Fruit fly (Drosophila melanogaster): ENCODE results near the gene CG1394.

Gene CG1394

DNA sequence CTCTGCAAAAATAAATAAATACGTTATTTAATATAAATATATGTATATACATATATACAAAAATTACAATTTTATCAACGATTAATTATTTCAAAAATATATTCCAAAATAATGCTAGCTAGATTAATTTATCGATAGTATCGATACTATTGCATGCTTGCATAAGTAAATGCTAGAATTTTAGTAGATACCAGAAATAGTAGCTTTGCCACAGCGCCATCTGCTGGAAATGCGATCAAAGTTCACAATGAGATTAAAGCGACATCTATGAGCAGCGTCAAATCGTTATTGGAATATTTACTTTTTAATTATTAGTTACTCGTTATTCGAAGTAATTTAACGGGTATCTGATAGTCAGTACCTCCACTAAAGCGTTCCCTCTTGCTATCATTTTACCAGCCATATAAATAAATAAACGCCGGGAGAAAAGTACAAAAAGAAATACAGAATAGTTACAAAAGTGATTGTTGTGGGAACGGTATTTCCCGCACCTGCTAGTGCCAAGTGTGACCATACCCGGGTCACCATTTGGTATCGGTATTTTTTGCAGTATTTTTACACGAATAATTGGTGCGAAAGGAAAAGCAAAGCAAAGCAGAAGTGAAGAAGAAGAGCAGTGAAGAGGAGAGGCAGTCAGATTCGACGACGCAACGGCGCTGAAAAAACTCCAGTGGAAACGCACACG lies 16.5 kb downstream of the CG1394 start, which contains the start of the genes rtv and Dlic (continued):
- no peak for TF ChIP-seq Spps (tag; optimal IDR thresholded peaks at IDR 0.05)
- TF ChIP-seq klu (GFP tag; IDR thresholded peaks at IDR 0.05): no peak
- TF ChIP-seq CG15073 (GFP tag; optimal IDR thresholded peaks at IDR 0.05): no peak
- no peak for TF ChIP-seq chm (GFP tag; IDR thresholded peaks at IDR 0.05)
- no peak for TF ChIP-seq CG17328 (GFP tag; IDR thresholded peaks at IDR 0.05)
- TF ChIP-seq tup (GFP tag; optimal IDR thresholded peaks at IDR 0.05): no peak
- no peak for TF ChIP-seq ara (GFP tag; IDR thresholded peaks at IDR 0.05)
- peak; percentile 41 for TF ChIP-seq CG12391 (tag; optimal IDR thresholded peaks at IDR 0.05)
- TF ChIP-seq NFAT (GFP tag; IDR thresholded peaks at IDR 0.05): peak; percentile 43; the same call in 1 of the 2 replicates
- no peak for TF ChIP-seq gce (GFP tag; IDR thresholded peaks at IDR 0.05)
- no peak for TF ChIP-seq oc (tag; optimal IDR thresholded peaks at IDR 0.05)
- no peak for TF ChIP-seq cwo (GFP tag; optimal IDR thresholded peaks at IDR 0.05)
- TF ChIP-seq al (GFP tag; IDR thresholded peaks at IDR 0.05): no peak
- TF ChIP-seq CG1024 (GFP tag; IDR thresholded peaks at IDR 0.05): no peak
- no peak for TF ChIP-seq CG1832 (GFP tag; optimal IDR thresholded peaks at IDR 0.05)
- no peak for TF ChIP-seq ato (GFP tag; IDR thresholded peaks at IDR 0.05; ENCODE audit: partially characterized antibody)
- no peak for TF ChIP-seq org-1 (GFP tag; optimal IDR thresholded peaks at IDR 0.05)
- TF ChIP-seq Dfd (GFP tag; optimal IDR thresholded peaks at IDR 0.05): no peak
- TF ChIP-seq p53 (GFP tag; optimal IDR thresholded peaks at IDR 0.05): no peak
- no peak for TF ChIP-seq wek (GFP tag; optimal IDR thresholded peaks at IDR 0.05)
- TF ChIP-seq CG17829 (tag; optimal IDR thresholded peaks at IDR 0.05): peak; percentile 45
- peak; percentile 51 for TF ChIP-seq Ets97D (GFP tag; optimal IDR thresholded peaks at IDR 0.05)
- no peak for TF ChIP-seq CG2120 (GFP tag; optimal IDR thresholded peaks at IDR 0.05)
- TF ChIP-seq CG18262 (tag; optimal IDR thresholded peaks at IDR 0.05): peak; percentile 24
- TF ChIP-seq Ptx1 (GFP tag; IDR thresholded peaks at IDR 0.05): peak; percentile 37; the same call in 1 of the 2 replicates
- no peak for TF ChIP-seq CG10209 (GFP tag; optimal IDR thresholded peaks at IDR 0.05)
- TF ChIP-seq chn (GFP tag; optimal IDR thresholded peaks at IDR 0.05): peak; percentile 1
- peak; percentile 65; the same call in 2 of the 3 replicates for TF ChIP-seq CG34224 (GFP tag; IDR thresholded peaks at IDR 0.05; ENCODE audit: partially characterized antibody)
- peak; percentile 73; the same call in 2 of the 3 replicates for TF ChIP-seq CG11456 (GFP tag; IDR thresholded peaks at IDR 0.05)
- TF ChIP-seq CG11085 (GFP tag; IDR thresholded peaks at IDR 0.05): no peak
- no peak for TF ChIP-seq kni (GFP tag; optimal IDR thresholded peaks at IDR 0.05)
- TF ChIP-seq lola (GFP tag; optimal IDR thresholded peaks at IDR 0.05): no peak
- peak; percentile 20 for TF ChIP-seq gem (tag; optimal IDR thresholded peaks at IDR 0.05)
- no peak for TF ChIP-seq Poxn (GFP tag; IDR thresholded peaks at IDR 0.05)
- no peak for TF ChIP-seq CG7786 (GFP tag; optimal IDR thresholded peaks at IDR 0.05)
- no peak for TF ChIP-seq Jarid2 (GFP tag; optimal IDR thresholded peaks at IDR 0.05)
- peak; percentile 1 for TF ChIP-seq unpg (GFP tag; optimal IDR thresholded peaks at IDR 0.05)
- no peak for TF ChIP-seq Optix (GFP tag; IDR thresholded peaks at IDR 0.05)
- TF ChIP-seq dmrt99B (tag; optimal IDR thresholded peaks at IDR 0.05): no peak
- peak; percentile 32 for TF ChIP-seq CG5245 (GFP tag; optimal IDR thresholded peaks at IDR 0.05)
- peak; percentile 63 for TF ChIP-seq CG14710 (tag; optimal IDR thresholded peaks at IDR 0.05)
- TF ChIP-seq Ets65A (GFP tag): peak; percentile 85
- TF ChIP-seq BtbVII (GFP tag; optimal IDR thresholded peaks at IDR 0.05): no peak
- no peak for TF ChIP-seq luna (GFP tag; optimal IDR thresholded peaks at IDR 0.05)
- TF ChIP-seq CG6683 (GFP tag; optimal IDR thresholded peaks at IDR 0.05): no peak
- no peak for TF ChIP-seq fd3F (GFP tag; optimal IDR thresholded peaks at IDR 0.05)
- peak; percentile 57; the same call in 1 of the 2 replicates for TF ChIP-seq bbx (GFP tag; IDR thresholded peaks at IDR 0.05; ENCODE audit: partially characterized antibody)
- peak; percentile 35 for TF ChIP-seq CG10462 (GFP tag; optimal IDR thresholded peaks at IDR 0.05)
- TF ChIP-seq pan (optimal IDR thresholded peaks at IDR 0.05): no peak
- TF ChIP-seq pan (GFP tag; optimal IDR thresholded peaks at IDR 0.05 in 1 of 2, IDR thresholded peaks at IDR 0.05 in 1 of 2): no peak
